Fruit fly (Drosophila melanogaster) whole organism, embryonic: ENCODE results near the gene CG33096.

Experiments
- B-H2 ChIP-seq: fragments of 200-800 bp; sonication (Bioruptor generic); optimal IDR thresholded peaks from 2 replicates; lab custom pipeline; 2018; ENCODE audit warnings: missing biosample characterization, mild to moderate bottlenecking, missing genetic modification characterization
- BtbVII ChIP-seq: fragments of 200-800 bp; sonication (Bioruptor generic); optimal IDR thresholded peaks from 3 replicates; lab custom pipeline; 2017; ENCODE audit warnings: missing biosample characterization, mild to moderate bottlenecking, missing genetic modification characterization
- CG10431 ChIP-seq: fragments of 200-800 bp; sonication (Bioruptor generic); optimal IDR thresholded peaks from 3 replicates; lab custom pipeline; 2018; ENCODE audit warnings: missing biosample characterization, mild to moderate bottlenecking, missing genetic modification characterization
- CG10654 ChIP-seq: fragments of 200-800 bp; sonication (Bioruptor generic); optimal IDR thresholded peaks from 2 replicates; lab custom pipeline; 2016; ENCODE audit warnings: missing biosample characterization, missing genetic modification characterization
- CG11085 ChIP-seq: fragments of 200-800 bp; sonication (Bioruptor generic); IDR thresholded peaks from 2 replicates; pipeline ENCODE4 v1.3.6; 2022; ENCODE audit warnings: missing biosample characterization, missing genetic modification characterization
- CG11247 ChIP-seq: fragments of 200-800 bp; sonication (Bioruptor generic); IDR thresholded peaks from 2 replicates; pipeline ENCODE4 v1.3.6; 2022; ENCODE audit warnings: missing biosample characterization, missing genetic modification characterization
- CG11560 ChIP-seq: fragments of 200-800 bp; sonication (Bioruptor generic); IDR thresholded peaks from 3 replicates; pipeline ENCODE4 v1.3.6; 2022; ENCODE audit warnings: missing biosample characterization, missing genetic modification characterization
- CG11695 ChIP-seq: fragments of 200-800 bp; sonication (Bioruptor generic); IDR thresholded peaks from 3 replicates; pipeline ENCODE4 v1.3.6; 2022; ENCODE audit warnings: missing biosample characterization, missing genetic modification characterization
- CG11696 ChIP-seq: fragments of 200-800 bp; sonication (Bioruptor generic); IDR thresholded peaks from 2 replicates; pipeline ENCODE4 v1.3.6; 2022; ENCODE audit warnings: missing biosample characterization, missing genetic modification characterization
- CG1233 ChIP-seq: fragments of 200-800 bp; sonication (Bioruptor generic); optimal IDR thresholded peaks from 4 replicates; lab custom pipeline; 2018; ENCODE audit warnings: missing biosample characterization, mild to moderate bottlenecking, missing genetic modification characterization
- CG12659 ChIP-seq: fragments of 200-800 bp; sonication (Bioruptor generic); optimal IDR thresholded peaks from 3 replicates; lab custom pipeline; 2017; ENCODE audit warnings: mild to moderate bottlenecking, missing biosample characterization, missing genetic modification reagents, missing genetic modification characterization
- CG13287 ChIP-seq: fragments of 200-800 bp; sonication (Bioruptor generic); IDR thresholded peaks from 2 replicates; pipeline ENCODE4 v1.3.6; 2022; ENCODE audit warnings: missing biosample characterization, missing genetic modification characterization; ENCODE audit not compliant: partially characterized antibody
- CG13624 ChIP-seq: fragments of 200-800 bp; sonication (Bioruptor generic); optimal IDR thresholded peaks from 2 replicates; lab custom pipeline; 2016; ENCODE audit warnings: missing biosample characterization, missing genetic modification characterization
- CG14014 ChIP-seq: fragments of 200-800 bp; sonication (Bioruptor generic); IDR thresholded peaks from 2 replicates; pipeline ENCODE4 v1.3.6; 2022; ENCODE audit warnings: missing biosample characterization, missing genetic modification characterization
- CG14050 ChIP-seq: fragments of 200-800 bp; sonication (Bioruptor generic); IDR thresholded peaks from 3 replicates; pipeline ENCODE4 v1.3.6; 2022; ENCODE audit warnings: missing biosample characterization, missing genetic modification characterization
- CG14441 ChIP-seq: fragments of 200-800 bp; sonication (Bioruptor generic); IDR thresholded peaks from 2 replicates; pipeline ENCODE4 v1.3.6; 2022; ENCODE audit warnings: missing biosample characterization, missing genetic modification characterization
- CG15011 ChIP-seq: fragments of 200-800 bp; sonication (Bioruptor generic); optimal IDR thresholded peaks from 3 replicates; lab custom pipeline; 2018; ENCODE audit warnings: missing biosample characterization, mild to moderate bottlenecking, missing genetic modification characterization
- CG2116 ChIP-seq: fragments of 200-800 bp; sonication (Bioruptor generic); optimal IDR thresholded peaks from 3 replicates; lab custom pipeline; 2018; ENCODE audit warnings: missing biosample characterization, mild to moderate bottlenecking, missing genetic modification characterization
- CG2875 ChIP-seq: fragments of 200-800 bp; sonication (Bioruptor generic); optimal IDR thresholded peaks from 2 replicates; lab custom pipeline; 2017; ENCODE audit warnings: missing biosample characterization, mild to moderate bottlenecking, missing genetic modification characterization, missing genetic modification reagents
- CG34376 ChIP-seq: fragments of 200-800 bp; sonication (Bioruptor generic); optimal IDR thresholded peaks from 2 replicates; lab custom pipeline; 2018; ENCODE audit warnings: missing biosample characterization, mild to moderate bottlenecking, missing genetic modification characterization
- CG42726 ChIP-seq: fragments of 200-800 bp; sonication (Bioruptor generic); IDR thresholded peaks from 2 replicates; pipeline ENCODE4 v1.3.6; 2022; ENCODE audit warnings: missing biosample characterization, missing genetic modification characterization; ENCODE audit not compliant: partially characterized antibody
- CG43689 ChIP-seq: fragments of 200-800 bp; sonication (Bioruptor generic); IDR thresholded peaks from 2 replicates; pipeline ENCODE4 v1.3.6; 2022; ENCODE audit warnings: missing biosample characterization, missing genetic modification characterization
- CG4424 ChIP-seq: fragments of 200-800 bp; sonication (Bioruptor generic); optimal IDR thresholded peaks from 3 replicates; lab custom pipeline; 2016; ENCODE audit warnings: missing biosample characterization, missing genetic modification characterization
- CG6813 ChIP-seq: fragments of 200-800 bp; sonication (Bioruptor generic); optimal IDR thresholded peaks from 2 replicates; lab custom pipeline; 2017; ENCODE audit warnings: missing biosample characterization, missing genetic modification characterization, mild to moderate bottlenecking, moderate library complexity, missing genetic modification reagents
- CG7963 ChIP-seq: fragments of 200-800 bp; sonication (Bioruptor generic); IDR thresholded peaks from 3 replicates; pipeline ENCODE4 v1.3.6; 2022; ENCODE audit warnings: missing biosample characterization, missing genetic modification characterization; ENCODE audit not compliant: partially characterized antibody
- Fer2 ChIP-seq: fragments of 200-800 bp; sonication (Bioruptor generic); optimal IDR thresholded peaks from 2 replicates; lab custom pipeline; 2018; ENCODE audit warnings: missing biosample characterization, mild to moderate bottlenecking, missing genetic modification characterization, moderate library complexity
- H2.0 ChIP-seq: fragments of 200-800 bp; sonication (Bioruptor generic); IDR thresholded peaks from 2 replicates; pipeline ENCODE4 v1.3.6; 2022; ENCODE audit warnings: missing biosample characterization, missing genetic modification characterization
- Hmr ChIP-seq: fragments of 200-800 bp; sonication (Bioruptor generic); optimal IDR thresholded peaks from 3 replicates; lab custom pipeline; 2017; ENCODE audit warnings: mild to moderate bottlenecking, missing biosample characterization, missing genetic modification reagents, missing genetic modification characterization
- Hr3 ChIP-seq: fragments of 200-800 bp; sonication (Bioruptor generic); optimal IDR thresholded peaks from 3 replicates; lab custom pipeline; 2016; ENCODE audit warnings: missing biosample characterization, missing genetic modification characterization
- Meics ChIP-seq: fragments of 200-800 bp; sonication (Bioruptor generic); optimal IDR thresholded peaks from 2 replicates; lab custom pipeline; 2017; ENCODE audit warnings: missing biosample characterization, mild to moderate bottlenecking, missing genetic modification characterization
- Nf-YC ChIP-seq: fragments of 200-800 bp; optimal IDR thresholded peaks from 3 replicates; lab custom pipeline; 2019; ENCODE audit warnings: missing biosample characterization, mild to moderate bottlenecking, missing genetic modification characterization, moderate library complexity
- Usf ChIP-seq: fragments of 200-800 bp; sonication (Bioruptor generic); optimal IDR thresholded peaks from 2 replicates; lab custom pipeline; 2017; ENCODE audit warnings: missing genotype, missing biosample characterization, missing genetic modification characterization
- Xbp1 ChIP-seq: fragments of 200-800 bp; sonication (Bioruptor generic); optimal IDR thresholded peaks from 3 replicates; lab custom pipeline; 2016; ENCODE audit warnings: missing biosample characterization, mild to moderate bottlenecking, missing genetic modification characterization
- amos ChIP-seq: fragments of 200-800 bp; sonication (Bioruptor generic); IDR thresholded peaks from 2 replicates; pipeline ENCODE4 v1.3.6; 2022; ENCODE audit warnings: missing biosample characterization, missing genetic modification characterization; ENCODE audit not compliant: partially characterized antibody
- bbx ChIP-seq: fragments of 200-800 bp; sonication (Bioruptor generic); IDR thresholded peaks from 2 replicates; pipeline ENCODE4 v1.3.6; 2022; ENCODE audit warnings: missing biosample characterization, missing genetic modification characterization; ENCODE audit not compliant: partially characterized antibody
- bcd ChIP-seq: fragments of 200-800 bp; sonication (Bioruptor generic); optimal IDR thresholded peaks from 2 replicates; lab custom pipeline; 2017; ENCODE audit warnings: missing biosample characterization, mild to moderate bottlenecking, missing genetic modification characterization
- croc ChIP-seq: fragments of 200-800 bp; sonication (Bioruptor generic); conservative IDR thresholded peaks from 3 replicates; pipeline ENCODE4 v1.3.6; 2022; ENCODE audit warnings: missing biosample characterization, missing genetic modification characterization
- dmrt11E ChIP-seq: fragments of 200-800 bp; sonication (Bioruptor generic); optimal IDR thresholded peaks from 3 replicates; lab custom pipeline; 2018; ENCODE audit warnings: missing biosample characterization, mild to moderate bottlenecking, missing genetic modification characterization, moderate library complexity
- dysf ChIP-seq: fragments of 200-800 bp; sonication (Bioruptor generic); IDR thresholded peaks from 3 replicates; pipeline ENCODE4 v1.3.6; 2022; ENCODE audit warnings: missing biosample characterization, missing genetic modification characterization
- gsb ChIP-seq: fragments of 200-800 bp; sonication (Bioruptor generic); IDR thresholded peaks from 2 replicates; pipeline ENCODE4 v1.3.6; 2022; ENCODE audit warnings: missing biosample characterization, missing genetic modification characterization
- hb ChIP-seq: fragments of 200-800 bp; sonication (Bioruptor generic); IDR thresholded peaks from 3 replicates; pipeline ENCODE4 v1.3.6; 2022; ENCODE audit warnings: missing biosample characterization, missing genetic modification characterization; ENCODE audit not compliant: partially characterized antibody
- ind ChIP-seq: fragments of 200-800 bp; sonication (Bioruptor generic); optimal IDR thresholded peaks from 3 replicates; lab custom pipeline; 2016; ENCODE audit warnings: missing biosample characterization, missing genetic modification characterization
- scrt ChIP-seq: fragments of 200-800 bp; sonication (Bioruptor generic); optimal IDR thresholded peaks from 2 replicates; lab custom pipeline; 2018; ENCODE audit warnings: missing biosample characterization, mild to moderate bottlenecking, missing genetic modification characterization, moderate library complexity
- sug ChIP-seq: fragments of 200-800 bp; optimal IDR thresholded peaks from 2 replicates; lab custom pipeline; 2019; ENCODE audit warnings: missing biosample characterization, mild to moderate bottlenecking, missing genetic modification characterization, moderate library complexity
- vvl ChIP-seq: fragments of 200-800 bp; sonication (Bioruptor generic); IDR thresholded peaks from 2 replicates; pipeline ENCODE4 v1.3.6; 2022; ENCODE audit warnings: missing biosample characterization, missing genetic modification characterization
- wek ChIP-seq: fragments of 200-800 bp; sonication (Bioruptor generic); optimal IDR thresholded peaks from 3 replicates; lab custom pipeline; 2018; ENCODE audit warnings: missing biosample characterization, mild to moderate bottlenecking, missing genetic modification characterization, moderate library complexity
- zen ChIP-seq: fragments of 200-800 bp; sonication (Bioruptor generic); optimal IDR thresholded peaks from 3 replicates; lab custom pipeline; 2018; ENCODE audit warnings: missing biosample characterization, mild to moderate bottlenecking, missing genetic modification characterization, moderate library complexity

CG33096 gene

dm6 chr3R:25123262-25123661, 25.8 kb downstream of the CG33096 start, which contains the start of gene vig2 (continued):
- peak; percentile 39 for TF ChIP-seq Usf
- peak; percentile 72 for TF ChIP-seq CG13287 (GFP tag; lab: Robert Waterston, UW)
- peak; percentile 60 for TF ChIP-seq Hmr (GFP tag; lab: Kevin White, UChicago)
- peak; percentile 71; the same call in 2 of the 3 replicates for TF ChIP-seq dysf (GFP tag; lab: Robert Waterston, UW)
- peak; percentile 85 for TF ChIP-seq hb (GFP tag; lab: Robert Waterston, UW)
- peak; percentile 18 for TF ChIP-seq CG15011 (GFP tag; lab: Kevin White, UChicago)
- peak; percentile 78 for TF ChIP-seq zen (tag; lab: Kevin White, UChicago)
- peak; percentile 66 for TF ChIP-seq CG14441 (GFP tag; lab: Robert Waterston, UW)
- peak; percentile 3 for TF ChIP-seq BtbVII (GFP tag; lab: Kevin White, UChicago)
- peak; percentile 20 for TF ChIP-seq ind (GFP tag; lab: Kevin White, UChicago)
- peak; percentile 57 for TF ChIP-seq CG34376
- peak; percentile 24; the same call in 1 of the 3 replicates for TF ChIP-seq CG11560
- peak; percentile 60; the same call in 1 of the 2 replicates for TF ChIP-seq CG11696 (GFP tag; lab: Robert Waterston, UW)
- peak; percentile 54 for TF ChIP-seq CG10431 (GFP tag; lab: Kevin White, UChicago)
- peak; percentile 3 for TF ChIP-seq Nf-YC (tag; lab: Kevin White, UChicago)
- peak; percentile 59 for TF ChIP-seq CG6813 (GFP tag; lab: Kevin White, UChicago)
- TF ChIP-seq bbx (GFP tag; lab: Robert Waterston, UW) = peak; percentile 92
- TF ChIP-seq CG4424 (GFP tag; lab: Kevin White, UChicago) = peak; percentile 4
- peak; percentile 94 for TF ChIP-seq amos (GFP tag; lab: Robert Waterston, UW)
- TF ChIP-seq CG2116 (GFP tag; lab: Kevin White, UChicago) = peak; percentile 50
- TF ChIP-seq sug (tag; lab: Kevin White, UChicago) = peak; percentile 15
- peak; percentile 44 for TF ChIP-seq CG12659
- peak; percentile 77 for TF ChIP-seq CG43689 (GFP tag; lab: Robert Waterston, UW)
- peak; percentile 39 for TF ChIP-seq scrt
- TF ChIP-seq Hr3 (GFP tag; lab: Kevin White, UChicago) = peak; percentile 3
- peak; percentile 17 for TF ChIP-seq dmrt11E (tag; lab: Kevin White, UChicago)
- TF ChIP-seq Meics (GFP tag; lab: Kevin White, UChicago) = peak; percentile 74
- TF ChIP-seq H2.0 (GFP tag; lab: Robert Waterston, UW) = peak; percentile 85
- TF ChIP-seq CG10654 (GFP tag; lab: Kevin White, UChicago) = peak; percentile 28
- 0 out of 3 replicates have a peak, but pooled peaks have one; percentile 39 for TF ChIP-seq CG11695 (GFP tag; lab: Robert Waterston, UW)
- peak; percentile 35 for TF ChIP-seq Xbp1
- peak; percentile 93 for TF ChIP-seq CG11085 (GFP tag; lab: Robert Waterston, UW)
- peak; percentile 72 for TF ChIP-seq bcd (GFP tag; lab: Kevin White, UChicago)
- TF ChIP-seq CG2875 (GFP tag; lab: Kevin White, UChicago) = peak; percentile 33
- peak; percentile 91 for TF ChIP-seq CG7963 (GFP tag; lab: Robert Waterston, UW)
- TF ChIP-seq CG11247 (GFP tag; lab: Robert Waterston, UW) = peak; percentile 81
- TF ChIP-seq CG14050 (GFP tag; lab: Robert Waterston, UW) = peak; percentile 65; the same call in 2 of the 3 replicates
- peak; percentile 49 for TF ChIP-seq Fer2 (tag; lab: Kevin White, UChicago)
- TF ChIP-seq vvl (GFP tag; lab: Robert Waterston, UW) = peak; percentile 88
- peak; percentile 75; the same call in 1 of the 2 replicates for TF ChIP-seq CG14014
- peak; percentile 3 for TF ChIP-seq B-H2
- peak; percentile 18 for TF ChIP-seq CG13624 (GFP tag; lab: Kevin White, UChicago)
- TF ChIP-seq CG42726 (GFP tag; lab: Robert Waterston, UW) = peak; percentile 92
- peak; percentile 22 for TF ChIP-seq wek (GFP tag; lab: Kevin White, UChicago)
- peak; percentile 66 for TF ChIP-seq CG1233 (GFP tag; lab: Kevin White, UChicago)
- TF ChIP-seq gsb (GFP tag; lab: Robert Waterston, UW) = peak; percentile 49; the same call in 1 of the 2 replicates
- TF ChIP-seq croc = 0 out of 3 replicates have a peak, but pooled peaks have one; percentile 29
